Fruit fly (Drosophila melanogaster) S2 (cell line): Measurements from ENCODE around the gene CG2211.

Experiments
- CG8478 ChIP-seq: fragments of >200 bp; optimal IDR thresholded peaks from 2 replicates; lab custom pipeline; 2018
- CTCF ChIP-seq, 2 experiments: fragments of >200 bp; optimal IDR thresholded peaks; 2 replicates each; lab custom pipeline; 2018

Gene CG2211

dm6 chr3L:1305317-1305716 is 29.8 kb downstream of the CG2211 start:
- TF ChIP-seq CG8478 (lab: Kevin White, UChicago) (no peak), CTCF (optimal IDR thresholded peaks at IDR 0.05; lab: Kevin White, UChicago) (no peak)

- no peak for TF ChIP-seq CTCF (optimal IDR thresholded peaks at IDR 0.05; lab: Kevin White, UChicago)
Measured at dm6 chr3L:1302950-1303352, 32.2 kb downstream of the CG2211 start.

- no peak for TF ChIP-seq CG8478 (lab: Kevin White, UChicago)
- TF ChIP-seq CTCF (optimal IDR thresholded peaks at IDR 0.05; lab: Kevin White, UChicago) = no peak
Measured at dm6 chr3L:1302234-1302949, 32.8 kb downstream of the CG2211 start, which contains the start of the genes Rac1 and Acat2. Gene Rac1, minus strand, starts transcription at chr3L:1302683. Gene Acat2, plus strand, starts transcription at chr3L:1302944.

- no peak for TF ChIP-seq CTCF (optimal IDR thresholded peaks at IDR 0.05; lab: Kevin White, UChicago)
- TF ChIP-seq CG8478 (lab: Kevin White, UChicago) = no peak
Measured at dm6 chr3L:1300076-1300635, 35.0 kb downstream of the CG2211 start.

dm6 chr3L:1298509-1298908 is 36.6 kb downstream of the CG2211 start, which contains the start of gene scf:
Gene scf, plus strand, starts transcription at chr3L:1298672.
- TF ChIP-seq CTCF (optimal IDR thresholded peaks at IDR 0.05; lab: Kevin White, UChicago) (no peak), CG8478 (lab: Kevin White, UChicago) (no peak)

- TF ChIP-seq CTCF (optimal IDR thresholded peaks at IDR 0.05; lab: Kevin White, UChicago) (peak; percentile 12 to 38), CG8478 (lab: Kevin White, UChicago) (no peak)
Measured at dm6 chr3L:1295693-1296092, 39.5 kb downstream of the CG2211 start, which contains the start of gene Rabex-5. Gene Rabex-5, plus strand, starts transcription at chr3L:1295913.

- TF ChIP-seq CG8478 (lab: Kevin White, UChicago) (no peak), CTCF (optimal IDR thresholded peaks at IDR 0.05; lab: Kevin White, UChicago) (no peak)
Measured at dm6 chr3L:1294835-1295234, 40.3 kb downstream of the CG2211 start.
